Fruit fly (Drosophila melanogaster): ENCODE results near the gene CG6656.

dm6 chr3R:21904345-21904744 is 29.3 kb downstream of the CG6656 start:
- TF ChIP-seq Ets98B (GFP tag; IDR thresholded peaks at IDR 0.05) (no peak), CG17806 (tag; optimal IDR thresholded peaks at IDR 0.05) (no peak), CG10348 (GFP tag; IDR thresholded peaks at IDR 0.05) (no peak), gl (tag; optimal IDR thresholded peaks at IDR 0.05) (no peak), EcR (GFP tag; optimal IDR thresholded peaks at IDR 0.05) (peak; percentile 90)
